Worm (Caenorhabditis elegans): ENCODE measurements around the gene C02C6.14.

C02C6.14 gene

DNA sequence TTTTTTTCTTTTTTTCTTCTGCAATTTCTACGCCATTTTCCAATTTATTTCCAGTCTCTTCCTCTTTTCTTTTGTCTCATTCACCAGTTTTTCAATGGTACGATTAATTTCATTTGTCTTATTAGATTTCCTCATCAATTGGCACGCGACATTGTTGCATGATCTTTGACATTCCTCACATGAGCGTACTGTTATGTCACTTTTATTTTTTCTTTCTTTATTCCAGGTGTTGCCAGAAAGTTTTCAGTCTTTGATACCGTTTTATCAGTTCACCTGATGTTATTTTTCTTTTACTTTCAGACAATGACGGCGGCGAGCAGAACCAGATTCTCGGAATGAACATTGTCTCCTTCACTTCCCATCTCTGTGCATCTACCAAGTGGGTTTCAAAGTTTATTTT lies at the start of gene C02C6.14, which contains the start of gene olrn-1:
TSS of gene C02C6.14 (plus strand) at position 304 of the 400 bp plus-strand sequence.
TSS of gene olrn-1 (plus strand) at position 301 of the 400 bp plus-strand sequence.
- TF ChIP-seq tlf-1 (GFP tag; optimal IDR thresholded peaks at IDR 0.05) = no peak
- no peak for TF ChIP-seq mes-4 (tag; optimal IDR thresholded peaks at IDR 0.05)
- no peak for TF ChIP-seq ekl-4 (GFP tag; IDR thresholded peaks at IDR 0.05)
- TF ChIP-seq madf-3 (GFP tag; IDR thresholded peaks at IDR 0.05) = no peak
- no peak for TF ChIP-seq B0035.1 (tag; optimal IDR thresholded peaks at IDR 0.05)
- no peak for TF ChIP-seq lin-54 (GFP tag; optimal IDR thresholded peaks at IDR 0.05)
- TF ChIP-seq hlh-26 (GFP tag; conservative IDR thresholded peaks at IDR 0.05) = no peak
- TF ChIP-seq K11D2.4 (GFP tag; IDR thresholded peaks at IDR 0.05) = no peak
- TF ChIP-seq rpc-1 (optimal IDR thresholded peaks at IDR 0.05) = no peak
- TF ChIP-seq rpc-1 (tag; optimal IDR thresholded peaks at IDR 0.05) = no peak
- TF ChIP-seq aptf-2 (GFP tag; conservative IDR thresholded peaks at IDR 0.05) = no peak
- no peak for TF ChIP-seq Y53G8AR.9 (GFP tag; conservative IDR thresholded peaks at IDR 0.05)
- TF ChIP-seq Y53F4B.3 (GFP tag; IDR thresholded peaks at IDR 0.05) = no peak
- no peak for TF ChIP-seq B0336.3 (GFP tag; IDR thresholded peaks at IDR 0.05)
- no peak for TF ChIP-seq hlh-12 (tag; optimal IDR thresholded peaks at IDR 0.05)
- TF ChIP-seq bed-2 (GFP tag; IDR thresholded peaks at IDR 0.05) = no peak
- no peak for TF ChIP-seq akir-1 (GFP tag; optimal IDR thresholded peaks at IDR 0.05)
- TF ChIP-seq egl-44 (GFP tag; IDR thresholded peaks at IDR 0.05) = no peak

DNA sequence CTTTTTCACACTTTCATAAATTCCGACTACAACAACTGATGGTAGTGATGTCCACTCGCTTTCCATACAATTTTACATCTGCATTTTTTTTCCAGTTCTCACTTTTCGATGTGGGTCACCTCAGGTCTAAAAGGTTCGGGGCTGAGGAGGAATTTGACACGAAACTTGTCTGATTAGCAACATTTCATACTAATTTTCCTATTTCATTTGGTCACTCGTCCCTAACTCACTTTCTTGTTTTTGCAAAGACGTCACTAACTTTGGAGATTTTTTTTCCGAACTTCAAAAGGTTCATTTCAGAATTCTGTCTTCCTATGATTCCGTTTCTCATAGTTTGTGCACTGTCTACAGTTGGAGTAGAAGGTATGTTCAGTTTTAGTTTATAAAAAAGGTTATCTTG lies 49.7 kb upstream of the C02C6.14 start, which contains the start of gene H13N06.2:
TSS of gene H13N06.2 (plus strand) at position 301 of the 400 bp plus-strand sequence.
- TF ChIP-seq B0336.3 (GFP tag; IDR thresholded peaks at IDR 0.05) = no peak
- no peak for TF ChIP-seq lin-40 (tag; optimal IDR thresholded peaks at IDR 0.05)
- TF ChIP-seq gei-17 (GFP tag; optimal IDR thresholded peaks at IDR 0.05) = no peak
- TF ChIP-seq ztf-6 (GFP tag; IDR thresholded peaks at IDR 0.05) = no peak
- TF ChIP-seq cebp-1 (GFP tag; IDR thresholded peaks at IDR 0.05) = no peak
- TF ChIP-seq cebp-1 (tag; optimal IDR thresholded peaks at IDR 0.05) = no peak
- no peak for TF ChIP-seq ZK185.1 (tag; optimal IDR thresholded peaks at IDR 0.05; ENCODE audit: poor library complexity, severe bottlenecking)
- TF ChIP-seq madf-3 (GFP tag; IDR thresholded peaks at IDR 0.05) = no peak
- no peak for TF ChIP-seq aptf-2 (GFP tag; conservative IDR thresholded peaks at IDR 0.05)
- no peak for TF ChIP-seq madf-8 (GFP tag; conservative IDR thresholded peaks at IDR 0.05)
- TF ChIP-seq madf-6 (GFP tag; IDR thresholded peaks at IDR 0.05) = no peak
- TF ChIP-seq ekl-4 (GFP tag; IDR thresholded peaks at IDR 0.05) = no peak
- TF ChIP-seq tbx-9 (tag; optimal IDR thresholded peaks at IDR 0.05; ENCODE audit: borderline replicate concordance) = no peak
- TF ChIP-seq let-607 (tag; optimal IDR thresholded peaks at IDR 0.05) = no peak
- TF ChIP-seq hmg-20 (GFP tag; IDR thresholded peaks at IDR 0.05) = no peak
- no peak for TF ChIP-seq tlf-1 (GFP tag; optimal IDR thresholded peaks at IDR 0.05)
- TF ChIP-seq dpff-1 (tag; optimal IDR thresholded peaks at IDR 0.05) = no peak
- TF ChIP-seq rcor-1 (GFP tag; IDR thresholded peaks at IDR 0.05) = no peak
- no peak for TF ChIP-seq ztf-28 (GFP tag; IDR thresholded peaks at IDR 0.05)

DNA sequence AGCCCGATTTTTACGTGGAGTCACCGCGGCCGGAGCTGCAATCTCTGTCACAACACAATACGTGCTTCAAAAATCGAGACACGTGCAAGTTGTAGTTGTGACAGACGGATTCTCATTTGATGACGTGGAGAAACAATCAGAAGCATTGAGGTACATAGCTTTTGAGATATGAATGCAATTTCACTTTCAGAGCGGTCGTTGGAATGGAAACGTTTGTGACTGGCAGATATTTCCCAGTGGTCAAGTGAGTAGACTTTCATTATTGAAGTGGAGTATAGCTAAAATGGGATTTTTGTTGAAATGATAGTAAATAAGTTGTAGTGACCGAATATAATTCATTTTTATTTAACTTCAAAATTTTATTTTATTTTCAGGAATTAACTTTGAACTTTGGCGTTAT lies 46.4 kb upstream of the C02C6.14 start:
- TF ChIP-seq hlh-12 (tag; optimal IDR thresholded peaks at IDR 0.05) = no peak

DNA sequence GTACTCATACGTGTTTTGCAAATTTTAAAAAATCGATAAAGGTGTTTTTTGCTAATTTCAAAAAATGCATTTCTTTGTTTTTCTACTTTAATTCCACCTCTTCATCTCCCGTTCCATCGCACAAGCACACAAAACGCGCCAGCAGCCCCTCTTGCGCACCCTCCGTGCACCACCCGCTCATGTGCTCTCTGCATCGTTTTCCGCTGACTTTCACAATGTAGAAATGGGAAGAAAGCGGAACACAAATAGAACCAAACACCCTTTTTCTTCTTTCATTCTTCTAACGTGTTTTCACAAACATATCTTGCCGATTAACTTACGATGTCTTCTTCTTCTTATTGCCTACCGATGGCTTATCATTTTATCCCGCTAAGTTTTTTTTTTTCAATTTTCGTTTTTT lies 44.7 kb upstream of the C02C6.14 start:
- TF ChIP-seq madf-3 (GFP tag; IDR thresholded peaks at IDR 0.05) = 0 out of 2 replicates have a peak, but pooled peaks have one; percentile 50
- no peak for TF ChIP-seq unc-130 (GFP tag; optimal IDR thresholded peaks at IDR 0.05)
- TF ChIP-seq B0336.3 (GFP tag; IDR thresholded peaks at IDR 0.05) = peak; percentile 49; the same call in 1 of the 2 replicates
- TF ChIP-seq cebp-1 (GFP tag; IDR thresholded peaks at IDR 0.05) = peak; percentile 72; the same call in 1 of the 2 replicates
- TF ChIP-seq cebp-1 (tag; optimal IDR thresholded peaks at IDR 0.05) = peak; percentile 91
- TF ChIP-seq lir-1 (GFP tag; conservative IDR thresholded peaks at IDR 0.05) = peak; percentile 49; the same call in 1 of the 2 replicates
- 0 out of 2 replicates have a peak, but pooled peaks have one; percentile 24 for TF ChIP-seq hsf-1 (GFP tag; IDR thresholded peaks at IDR 0.05)
- TF ChIP-seq F22D6.2 (tag; optimal IDR thresholded peaks at IDR 0.05) = peak; percentile 35
- TF ChIP-seq lin-26 (GFP tag; IDR thresholded peaks at IDR 0.05) = peak; percentile 58; the same call in 1 of the 2 replicates
- TF ChIP-seq ZK185.1 (tag; optimal IDR thresholded peaks at IDR 0.05; ENCODE audit: poor library complexity, severe bottlenecking) = peak; percentile 49
- peak; percentile 6 for TF ChIP-seq snpc-4 (GFP tag; optimal IDR thresholded peaks at IDR 0.05)
- TF ChIP-seq snpc-4 (tag; optimal IDR thresholded peaks at IDR 0.05) = peak; percentile 44 to 63 (median 57)
- TF ChIP-seq hrde-1 (tag; optimal IDR thresholded peaks at IDR 0.05; ENCODE audit: borderline replicate concordance) = no peak
- TF ChIP-seq egl-18 (GFP tag; IDR thresholded peaks at IDR 0.05) = 0 out of 2 replicates have a peak, but pooled peaks have one; percentile 46
- peak; percentile 32 for TF ChIP-seq nhr-90 (tag; optimal IDR thresholded peaks at IDR 0.05)
- peak; percentile 24 for TF ChIP-seq atf-7 (tag; optimal IDR thresholded peaks at IDR 0.05)
- peak; percentile 95 for TF ChIP-seq ztf-18 (tag; optimal IDR thresholded peaks at IDR 0.05)

All from whole organism, young adult.